Worm (Caenorhabditis elegans): ENCODE results near the gene C18H7.12.

C18H7.12 gene

ce11 chrIV:620324-620723 is 32.7 kb upstream of the C18H7.12 start:
- TF ChIP-seq hmg-1.2 (GFP tag; IDR thresholded peaks at IDR 0.05), result peak; percentile 70
- no peak for TF ChIP-seq hsf-1 (GFP tag; IDR thresholded peaks at IDR 0.05)
- TF ChIP-seq B0261.1 (tag; optimal IDR thresholded peaks at IDR 0.05), result peak; percentile 85
- TF ChIP-seq cebp-1 (GFP tag; IDR thresholded peaks at IDR 0.05), result no peak
- TF ChIP-seq cebp-1 (tag; optimal IDR thresholded peaks at IDR 0.05), result no peak
- no peak for TF ChIP-seq sdz-38 (tag; optimal IDR thresholded peaks at IDR 0.05)
- no peak for TF ChIP-seq ceh-91 (GFP tag; IDR thresholded peaks at IDR 0.05)
- TF ChIP-seq athp-1 (tag; optimal IDR thresholded peaks at IDR 0.05), result no peak
- TF ChIP-seq K11D2.4 (GFP tag; IDR thresholded peaks at IDR 0.05), result peak; percentile 48; the same call in 1 of the 2 replicates
- no peak for TF ChIP-seq mel-28 (tag; optimal IDR thresholded peaks at IDR 0.05; ENCODE audit: borderline replicate concordance)
- TF ChIP-seq T26A5.8 (tag; optimal IDR thresholded peaks at IDR 0.05), result peak; percentile 12
- no peak for TF ChIP-seq nfya-2 (GFP tag; IDR thresholded peaks at IDR 0.05)
- TF ChIP-seq madf-6 (GFP tag; IDR thresholded peaks at IDR 0.05), result 0 out of 2 replicates have a peak, but pooled peaks have one; percentile 33
- no peak for TF ChIP-seq madf-3 (GFP tag; IDR thresholded peaks at IDR 0.05)
- no peak for TF ChIP-seq unc-62 (GFP tag; optimal IDR thresholded peaks at IDR 0.05)
- peak; percentile 75 for TF ChIP-seq dox-1 (GFP tag; IDR thresholded peaks at IDR 0.05)
- TF ChIP-seq mes-4 (tag; optimal IDR thresholded peaks at IDR 0.05), result peak; percentile 13
- TF ChIP-seq madf-8 (GFP tag; conservative IDR thresholded peaks at IDR 0.05), result no peak
- no peak for TF ChIP-seq F57C9.4 (tag; optimal IDR thresholded peaks at IDR 0.05)
- no peak for TF ChIP-seq F57A8.1 (GFP tag; optimal IDR thresholded peaks at IDR 0.05)
- TF ChIP-seq Y79H2A.3 (GFP tag; conservative IDR thresholded peaks at IDR 0.05), result no peak
- peak; percentile 27; the same call in 1 of the 2 replicates for TF ChIP-seq hmg-20 (GFP tag; IDR thresholded peaks at IDR 0.05)
- TF ChIP-seq snpc-1.1 (tag; optimal IDR thresholded peaks at IDR 0.05; ENCODE audit: insufficient read depth), result no peak
- no peak for TF ChIP-seq zfh-2 (GFP tag; conservative IDR thresholded peaks at IDR 0.05)
- no peak for TF ChIP-seq xnd-1 (tag; optimal IDR thresholded peaks at IDR 0.05)
- no peak for TF ChIP-seq nhr-120 (GFP tag; IDR thresholded peaks at IDR 0.05)
- peak; percentile 58 for TF ChIP-seq lin-54 (GFP tag; optimal IDR thresholded peaks at IDR 0.05)
- no peak for TF ChIP-seq bed-2 (GFP tag; IDR thresholded peaks at IDR 0.05)
- TF ChIP-seq attf-5 (GFP tag; optimal IDR thresholded peaks at IDR 0.05), result peak; percentile 9
- no peak for TF ChIP-seq somi-1 (GFP tag; optimal IDR thresholded peaks at IDR 0.05)
- peak; percentile 80 for TF ChIP-seq lin-26 (GFP tag; IDR thresholded peaks at IDR 0.05)
- TF ChIP-seq hrde-1 (tag; optimal IDR thresholded peaks at IDR 0.05; ENCODE audit: borderline replicate concordance), result no peak
- TF ChIP-seq Y56A3A.18 (GFP tag; IDR thresholded peaks at IDR 0.05), result 0 out of 2 replicates have a peak, but pooled peaks have one; percentile 60
- no peak for TF ChIP-seq attf-6 (GFP tag; IDR thresholded peaks at IDR 0.05)
- TF ChIP-seq hlh-26 (GFP tag; conservative IDR thresholded peaks at IDR 0.05), result no peak
- peak; percentile 67; the same call in 1 of the 2 replicates for TF ChIP-seq pbrm-1 (GFP tag; IDR thresholded peaks at IDR 0.05)
- peak; percentile 55 for TF ChIP-seq repo-1 (tag; optimal IDR thresholded peaks at IDR 0.05)
- no peak for TF ChIP-seq nhr-27 (tag; optimal IDR thresholded peaks at IDR 0.05)
- TF ChIP-seq ets-4 (GFP tag; optimal IDR thresholded peaks at IDR 0.05), result no peak
- TF ChIP-seq let-607 (tag; optimal IDR thresholded peaks at IDR 0.05), result peak; percentile 12 to 16
- 0 out of 2 replicates have a peak, but pooled peaks have one; percentile 26 for TF ChIP-seq ceh-100 (GFP tag; IDR thresholded peaks at IDR 0.05)
- TF ChIP-seq egl-44 (GFP tag; IDR thresholded peaks at IDR 0.05), result peak; percentile 75; the same call in 1 of the 2 replicates
- no peak for TF ChIP-seq attf-3 (GFP tag; conservative IDR thresholded peaks at IDR 0.05)
- no peak for TF ChIP-seq ztf-22 (GFP tag; optimal IDR thresholded peaks at IDR 0.05)
- no peak for TF ChIP-seq dpl-1 (GFP tag; optimal IDR thresholded peaks at IDR 0.05)
- peak; percentile 86 for TF ChIP-seq F23B12.7 (tag; optimal IDR thresholded peaks at IDR 0.05; ENCODE audit: insufficient read depth)
- no peak for TF ChIP-seq B0035.1 (tag; optimal IDR thresholded peaks at IDR 0.05)
- TF ChIP-seq C06A6.2 (GFP tag; conservative IDR thresholded peaks at IDR 0.05), result 0 out of 2 replicates have a peak, but pooled peaks have one; percentile 11

All from whole organism, young adult.